Fruit fly (Drosophila melanogaster) whole organism, adult: ENCODE results near the gene sinah.

Experiments
- CG11617 ChIP-seq: fragments of 200-800 bp; sonication (Bioruptor generic); optimal IDR thresholded peaks from 2 replicates; lab custom pipeline; 2017; ENCODE audit warnings: mild to moderate bottlenecking, missing biosample characterization, missing genetic modification reagents, missing genetic modification characterization
- CG1620 ChIP-seq: fragments of 200-800 bp; sonication (Bioruptor generic); optimal IDR thresholded peaks from 2 replicates; lab custom pipeline; 2016; ENCODE audit warnings: missing biosample characterization, missing genetic modification characterization
- CG5204 ChIP-seq: fragments of 200-800 bp; sonication (Bioruptor generic); optimal IDR thresholded peaks from 2 replicates; lab custom pipeline; 2016; ENCODE audit warnings: missing biosample characterization, missing genetic modification characterization
- CG7045 ChIP-seq: fragments of 200-800 bp; sonication (Bioruptor generic); optimal IDR thresholded peaks from 2 replicates; lab custom pipeline; 2017; ENCODE audit warnings: missing biosample characterization, mild to moderate bottlenecking, missing genetic modification characterization
- Clk ChIP-seq: fragments of 200-800 bp; sonication (Bioruptor generic); optimal IDR thresholded peaks from 2 replicates; lab custom pipeline; 2017; ENCODE audit warnings: missing biosample characterization, missing genetic modification characterization
- Crg-1 ChIP-seq: fragments of 200-800 bp; sonication (Bioruptor generic); optimal IDR thresholded peaks from 2 replicates; lab custom pipeline; 2016; ENCODE audit warnings: missing biosample characterization, missing genetic modification characterization
- Hr96 ChIP-seq: fragments of 200-800 bp; sonication (Bioruptor generic); optimal IDR thresholded peaks from 2 replicates; lab custom pipeline; 2016; ENCODE audit warnings: missing biosample characterization, missing genetic modification characterization
- Mnt ChIP-seq: fragments of 200-800 bp; sonication (Bioruptor generic); optimal IDR thresholded peaks from 2 replicates; lab custom pipeline; 2016; ENCODE audit warnings: missing biosample characterization, mild to moderate bottlenecking, missing genetic modification characterization
- bab1 ChIP-seq: fragments of 200-800 bp; sonication (Bioruptor generic); optimal IDR thresholded peaks from 3 replicates; lab custom pipeline; 2019; ENCODE audit warnings: missing biosample characterization, mild to moderate bottlenecking, missing genetic modification characterization, moderate library complexity
- cnc ChIP-seq, 2 experiments: fragments of >200 bp; optimal IDR thresholded peaks; 2 replicates each; lab custom pipeline; 2017
- kay ChIP-seq: fragments of 200-800 bp; sonication (Bioruptor generic); peaks from one replicate; lab custom pipeline; 2016; ENCODE audit warnings: missing biosample characterization, missing genetic modification characterization, borderline replicate concordance
- ovo ChIP-seq: fragments of 200-800 bp; sonication (Bioruptor generic); optimal IDR thresholded peaks from 2 replicates; lab custom pipeline; 2016; ENCODE audit warnings: missing biosample characterization, missing genetic modification characterization
- pad ChIP-seq: fragments of 200-800 bp; sonication (Bioruptor generic); optimal IDR thresholded peaks from 3 replicates; lab custom pipeline; 2017; ENCODE audit warnings: missing biosample characterization, missing genetic modification characterization, mild to moderate bottlenecking, moderate library complexity, missing genetic modification reagents
- toe ChIP-seq: fragments of 200-800 bp; sonication (Bioruptor generic); optimal IDR thresholded peaks from 2 replicates; lab custom pipeline; 2016; ENCODE audit warnings: missing biosample characterization, missing genetic modification characterization

- no peak for TF ChIP-seq toe
- TF ChIP-seq CG7045: no peak
- TF ChIP-seq ovo (GFP tag; lab: Kevin White, UChicago): no peak
- no peak for TF ChIP-seq Mnt (GFP tag; lab: Kevin White, UChicago)
- no peak for TF ChIP-seq Hr96
- no peak for TF ChIP-seq kay (GFP tag; lab: Kevin White, UChicago)
- TF ChIP-seq CG5204 (GFP tag; lab: Kevin White, UChicago): no peak
- no peak for TF ChIP-seq CG11617 (GFP tag; lab: Kevin White, UChicago)
- no peak for TF ChIP-seq pad (GFP tag; lab: Kevin White, UChicago)
- TF ChIP-seq CG1620 (GFP tag; lab: Kevin White, UChicago): no peak
- TF ChIP-seq bab1: no peak
- TF ChIP-seq cnc (optimal IDR thresholded peaks at IDR 0.05; lab: Kevin White, UChicago): no peak
- TF ChIP-seq Crg-1 (GFP tag; lab: Kevin White, UChicago): no peak
- TF ChIP-seq Clk (GFP tag; lab: Kevin White, UChicago): no peak
Measured at dm6 chr3L:16865832-16866163, 6.9 kb downstream of the sinah start.
